Worm (Caenorhabditis elegans): ENCODE results near the gene pola-1.

Gene pola-1

DNA sequence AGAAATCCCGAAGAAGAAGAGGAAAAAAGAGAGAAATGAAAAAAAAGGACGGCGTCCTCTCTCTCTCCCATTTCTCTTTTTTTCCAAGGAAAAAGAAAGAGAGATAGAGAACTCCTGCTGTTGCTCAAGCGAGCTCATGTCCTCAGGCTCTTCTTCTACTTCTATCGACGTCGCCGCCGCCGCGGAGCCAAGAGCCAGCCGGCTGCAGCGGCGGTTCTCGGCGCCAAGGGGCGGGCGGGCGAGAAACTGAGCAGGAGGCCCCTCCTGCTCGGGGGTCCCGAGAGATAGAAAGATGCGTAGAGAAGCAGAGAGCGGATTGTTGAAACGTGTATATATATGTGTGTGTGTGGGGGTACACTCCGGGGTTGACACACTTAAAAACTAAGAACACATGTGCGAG, 60.7 kb downstream of the pola-1 start:
- no peak for TF ChIP-seq unc-39 (tag; optimal IDR thresholded peaks at IDR 0.05)
- TF ChIP-seq lin-39 (tag; optimal IDR thresholded peaks at IDR 0.05), result peak; percentile 93
- no peak for TF ChIP-seq fos-1 (tag; optimal IDR thresholded peaks at IDR 0.05)
- no peak for TF ChIP-seq pqm-1 (tag; optimal IDR thresholded peaks at IDR 0.05)
- peak; percentile 13 for TF ChIP-seq snpc-4 (tag; optimal IDR thresholded peaks at IDR 0.05)
- no peak for TF ChIP-seq nhr-11 (tag; optimal IDR thresholded peaks at IDR 0.05)
- TF ChIP-seq skn-1 (tag; optimal IDR thresholded peaks at IDR 0.05), result peak; percentile 11
- TF ChIP-seq tbx-2 (tag; optimal IDR thresholded peaks at IDR 0.05), result peak; percentile 12
- TF ChIP-seq fkh-10 (GFP tag; optimal IDR thresholded peaks at IDR 0.05), result peak; percentile 13
- no peak for TF ChIP-seq R02D3.7 (tag; optimal IDR thresholded peaks at IDR 0.05)
- peak; percentile 83 for TF ChIP-seq nfya-1 (tag; optimal IDR thresholded peaks at IDR 0.05; ENCODE audit: insufficient read depth)
- no peak for TF ChIP-seq nhr-23 (tag; optimal IDR thresholded peaks at IDR 0.05)
- TF ChIP-seq elt-2 (tag; optimal IDR thresholded peaks at IDR 0.05), result no peak
- no peak for TF ChIP-seq ZK546.5 (tag; optimal IDR thresholded peaks at IDR 0.05)
- no peak for TF ChIP-seq nhr-12 (tag; optimal IDR thresholded peaks at IDR 0.05)
- TF ChIP-seq ceh-9 (tag; optimal IDR thresholded peaks at IDR 0.05), result no peak
- TF ChIP-seq sea-2 (GFP tag; optimal IDR thresholded peaks at IDR 0.05), result no peak
- TF ChIP-seq ztf-4 (tag; optimal IDR thresholded peaks at IDR 0.05), result no peak
- TF ChIP-seq mml-1 (tag; optimal IDR thresholded peaks at IDR 0.05), result no peak
- no peak for TF ChIP-seq nhr-28 (tag; optimal IDR thresholded peaks at IDR 0.05)
- TF ChIP-seq lin-15B (tag; optimal IDR thresholded peaks at IDR 0.05), result peak; percentile 15
- TF ChIP-seq mdl-1 (tag; optimal IDR thresholded peaks at IDR 0.05), result no peak
- no peak for TF ChIP-seq egl-27 (tag; optimal IDR thresholded peaks at IDR 0.05)
- TF ChIP-seq ceh-82 (tag; optimal IDR thresholded peaks at IDR 0.05), result no peak
- peak; percentile 49 for TF ChIP-seq hmg-11 (tag; optimal IDR thresholded peaks at IDR 0.05)

All from whole organism, L3 larva.